Worm (Caenorhabditis elegans): ENCODE measurements around the gene C15C8.7.

Gene C15C8.7

ce11 chrV:12714120-12714519 lies 30.7 kb downstream of the C15C8.7 start, which contains the start of gene R11D1.4:
TSS of gene R11D1.4 (minus strand) at chrV:12714220.
- no peak for TF ChIP-seq R02D3.7 (tag; optimal IDR thresholded peaks at IDR 0.05)
- no peak for TF ChIP-seq mdl-1 (tag; optimal IDR thresholded peaks at IDR 0.05)
- TF ChIP-seq ztf-11 (tag; optimal IDR thresholded peaks at IDR 0.05) = no peak
- TF ChIP-seq unc-62 (GFP tag; optimal IDR thresholded peaks at IDR 0.05) = no peak
- no peak for TF ChIP-seq ZK546.5 (tag; optimal IDR thresholded peaks at IDR 0.05)
- no peak for TF ChIP-seq ztf-4 (tag; optimal IDR thresholded peaks at IDR 0.05)
- TF ChIP-seq nhr-237 (tag; optimal IDR thresholded peaks at IDR 0.05) = no peak

- TF ChIP-seq ceh-82 (tag; optimal IDR thresholded peaks at IDR 0.05) (no peak), mab-5 (tag; optimal IDR thresholded peaks at IDR 0.05) (no peak)
Measured at ce11 chrV:12711999-12712398, 32.9 kb downstream of the C15C8.7 start, which contains the start of gene R11D1.3. TSS of gene R11D1.3 (minus strand) at chrV:12712099.

ce11 chrV:12708305-12708704 lies 36.5 kb downstream of the C15C8.7 start, which contains the start of gene R11D1.2:
TSS of gene R11D1.2 (plus strand) at chrV:12708605.
- TF ChIP-seq nhr-237 (tag; optimal IDR thresholded peaks at IDR 0.05) = no peak
- no peak for TF ChIP-seq nhr-11 (tag; optimal IDR thresholded peaks at IDR 0.05)
- no peak for TF ChIP-seq egl-27 (tag; optimal IDR thresholded peaks at IDR 0.05)
- no peak for TF ChIP-seq R02D3.7 (tag; optimal IDR thresholded peaks at IDR 0.05)
- no peak for TF ChIP-seq nhr-77 (tag; optimal IDR thresholded peaks at IDR 0.05)
- TF ChIP-seq sma-9 (GFP tag; optimal IDR thresholded peaks at IDR 0.05) = no peak
- TF ChIP-seq sma-9 (tag; optimal IDR thresholded peaks at IDR 0.05) = no peak
- TF ChIP-seq elt-3 (tag; optimal IDR thresholded peaks at IDR 0.05) = no peak
- no peak for TF ChIP-seq ceh-16 (tag; optimal IDR thresholded peaks at IDR 0.05)

- TF ChIP-seq nhr-21 (tag; optimal IDR thresholded peaks at IDR 0.05) (no peak), snpc-4 (tag; optimal IDR thresholded peaks at IDR 0.05) (no peak)
Measured at ce11 chrV:12706511-12706910, 38.3 kb downstream of the C15C8.7 start.

- TF ChIP-seq unc-62 (GFP tag; optimal IDR thresholded peaks at IDR 0.05) (no peak), sma-3 (GFP tag; optimal IDR thresholded peaks at IDR 0.05) (no peak), C34F6.9 (tag; optimal IDR thresholded peaks at IDR 0.05) (no peak)
Measured at ce11 chrV:12704077-12704476, 40.8 kb downstream of the C15C8.7 start, which contains the start of gene R11D1.1. TSS of gene R11D1.1 (plus strand) at chrV:12704377.

ce11 chrV:12701613-12702012 lies 43.2 kb downstream of the C15C8.7 start:
- TF ChIP-seq nhr-10 (tag; optimal IDR thresholded peaks at IDR 0.05) (no peak), elt-3 (tag; optimal IDR thresholded peaks at IDR 0.05) (no peak), zag-1 (tag; optimal IDR thresholded peaks at IDR 0.05) (peak; percentile 48), nhr-25 (tag; optimal IDR thresholded peaks at IDR 0.05) (no peak), ztf-4 (tag; optimal IDR thresholded peaks at IDR 0.05) (no peak), nhr-21 (tag; optimal IDR thresholded peaks at IDR 0.05) (no peak), crh-2 (tag; optimal IDR thresholded peaks at IDR 0.05) (peak; percentile 47), mab-5 (tag; optimal IDR thresholded peaks at IDR 0.05) (no peak), snpc-4 (tag; optimal IDR thresholded peaks at IDR 0.05) (no peak), fos-1 (tag; optimal IDR thresholded peaks at IDR 0.05) (no peak), mbf-1 (tag; optimal IDR thresholded peaks at IDR 0.05) (no peak), ceh-16 (tag; optimal IDR thresholded peaks at IDR 0.05) (no peak), ztf-1 (GFP tag; conservative IDR thresholded peaks at IDR 0.05) (no peak), nhr-6 (tag; optimal IDR thresholded peaks at IDR 0.05) (no peak), peb-1 (tag; optimal IDR thresholded peaks at IDR 0.05) (no peak), C34F6.9 (tag; optimal IDR thresholded peaks at IDR 0.05) (no peak), sma-3 (GFP tag; optimal IDR thresholded peaks at IDR 0.05) (no peak)

ce11 chrV:12697364-12697901 lies 47.4 kb downstream of the C15C8.7 start, which contains the start of gene istr-1:
TSS of gene istr-1 (plus strand) at chrV:12697858.
- TF ChIP-seq nhr-129 (tag; optimal IDR thresholded peaks at IDR 0.05) = peak; percentile 33
- TF ChIP-seq lin-11 (tag; optimal IDR thresholded peaks at IDR 0.05) = no peak
- peak; percentile 11 for TF ChIP-seq skn-1 (tag; optimal IDR thresholded peaks at IDR 0.05)
- TF ChIP-seq nhr-11 (tag; optimal IDR thresholded peaks at IDR 0.05) = no peak
- peak; percentile 34 for TF ChIP-seq unc-55 (GFP tag; optimal IDR thresholded peaks at IDR 0.05)
- TF ChIP-seq fos-1 (tag; optimal IDR thresholded peaks at IDR 0.05) = peak; percentile 12
- TF ChIP-seq C34F6.9 (tag; optimal IDR thresholded peaks at IDR 0.05) = peak; percentile 66

Data from whole organism, L2 larva.